Worm (Caenorhabditis elegans): ENCODE data around the gene srlf-29.

ce11 chrII:1621180-1621579 lies 44.9 kb upstream of the srlf-29 start, which contains the start of gene fbxa-158:
- no peak for TF ChIP-seq elt-2 (tag; optimal IDR thresholded peaks at IDR 0.05)
- TF ChIP-seq rnt-1 (tag; optimal IDR thresholded peaks at IDR 0.05): no peak
- TF ChIP-seq ceh-30 (tag; optimal IDR thresholded peaks at IDR 0.05): no peak
- no peak for TF ChIP-seq nhr-11 (tag; optimal IDR thresholded peaks at IDR 0.05)
- no peak for TF ChIP-seq pha-4 (tag; optimal IDR thresholded peaks at IDR 0.05)
- TF ChIP-seq sox-4 (tag; optimal IDR thresholded peaks at IDR 0.05): no peak
- TF ChIP-seq tbx-2 (tag; optimal IDR thresholded peaks at IDR 0.05): no peak
- no peak for TF ChIP-seq nfya-1 (tag; optimal IDR thresholded peaks at IDR 0.05)

Measured in whole organism, late embryonic.